Fruit fly (Drosophila melanogaster): ENCODE measurements around the gene Saf-B.

Gene Saf-B

dm6 chr3R:24771273-24772231 is 45.7 kb upstream of the Saf-B start, which contains the start of gene CG42331 (continued):
- no peak for TF ChIP-seq lola (GFP tag; optimal IDR thresholded peaks at IDR 0.05)
- 0 out of 2 replicates have a peak, but pooled peaks have one; percentile 31 for TF ChIP-seq H2.0 (GFP tag; IDR thresholded peaks at IDR 0.05)
- TF ChIP-seq Stat92E (GFP tag; optimal IDR thresholded peaks at IDR 0.05): no peak
- TF ChIP-seq CG12659 (GFP tag; optimal IDR thresholded peaks at IDR 0.05): peak; percentile 63
- no peak for TF ChIP-seq CG4404 (GFP tag; IDR thresholded peaks at IDR 0.05)
- TF ChIP-seq pho (GFP tag; optimal IDR thresholded peaks at IDR 0.05): peak; percentile 50
- TF ChIP-seq CG3065 (GFP tag; optimal IDR thresholded peaks at IDR 0.05): no peak
- no peak for TF ChIP-seq nom (GFP tag; optimal IDR thresholded peaks at IDR 0.05)
- peak; percentile 45; the same call in 2 of the 3 replicates for TF ChIP-seq ci (GFP tag; IDR thresholded peaks at IDR 0.05)
- peak; percentile 63; the same call in 2 of the 3 replicates for TF ChIP-seq ase (GFP tag; IDR thresholded peaks at IDR 0.05)
- 0 out of 3 replicates have a peak, but pooled peaks have one; percentile 20 for TF ChIP-seq Dbx (GFP tag; IDR thresholded peaks at IDR 0.05)
- TF ChIP-seq Fer1 (GFP tag; optimal IDR thresholded peaks at IDR 0.05): no peak
- no peak for TF ChIP-seq corto (GFP tag; optimal IDR thresholded peaks at IDR 0.05)
- peak; percentile 42; the same call in 1 of the 3 replicates for TF ChIP-seq H15 (GFP tag; IDR thresholded peaks at IDR 0.05)
- TF ChIP-seq dm (GFP tag; optimal IDR thresholded peaks at IDR 0.05): no peak
- TF ChIP-seq CG43689 (GFP tag; IDR thresholded peaks at IDR 0.05): no peak
- TF ChIP-seq CG2120 (GFP tag; optimal IDR thresholded peaks at IDR 0.05): peak; percentile 78
- peak in 1 of 2 experiments; percentile 42 for TF ChIP-seq bsh (GFP tag; optimal IDR thresholded peaks at IDR 0.05)
- peak; percentile 85 for TF ChIP-seq Med (GFP tag)
- peak; percentile 58 for TF ChIP-seq CG14050 (GFP tag; IDR thresholded peaks at IDR 0.05)
- TF ChIP-seq unc-4 (GFP tag; IDR thresholded peaks at IDR 0.05; ENCODE audit: partially characterized antibody): no peak
- TF ChIP-seq CG14965 (GFP tag; optimal IDR thresholded peaks at IDR 0.05; ENCODE audit: borderline replicate concordance): no peak
- peak; percentile 56 for TF ChIP-seq Hsf (GFP tag; optimal IDR thresholded peaks at IDR 0.05)
- no peak for TF ChIP-seq Lpt (GFP tag; optimal IDR thresholded peaks at IDR 0.05)
- no peak for TF ChIP-seq CG11560 (tag; IDR thresholded peaks at IDR 0.05)
- no peak for TF ChIP-seq Elba2 (GFP tag; optimal IDR thresholded peaks at IDR 0.05)
- no peak for TF ChIP-seq ro (GFP tag; IDR thresholded peaks at IDR 0.05)
- TF ChIP-seq Sry-β (GFP tag; optimal IDR thresholded peaks at IDR 0.05): no peak
- TF ChIP-seq CG2202 (tag; optimal IDR thresholded peaks at IDR 0.05): no peak
- peak; percentile 52 for TF ChIP-seq slp2 (GFP tag; optimal IDR thresholded peaks at IDR 0.05)
- no peak for TF ChIP-seq jigr1 (GFP tag; IDR thresholded peaks at IDR 0.05)
- TF ChIP-seq D (optimal IDR thresholded peaks at IDR 0.05): no peak
- TF ChIP-seq D (GFP tag; optimal IDR thresholded peaks at IDR 0.05): peak; percentile 35
- peak; percentile 7 for TF ChIP-seq CG8359 (GFP tag; optimal IDR thresholded peaks at IDR 0.05; ENCODE audit: borderline replicate concordance)
- peak; percentile 85 for TF ChIP-seq CG10543 (GFP tag; optimal IDR thresholded peaks at IDR 0.05)
- TF ChIP-seq CG15601 (tag; optimal IDR thresholded peaks at IDR 0.05): peak; percentile 31
- peak; percentile 57 for TF ChIP-seq CG17359 (tag; optimal IDR thresholded peaks at IDR 0.05)
- peak; percentile 31 for TF ChIP-seq Dad (GFP tag; optimal IDR thresholded peaks at IDR 0.05)
- peak; percentile 16 for TF ChIP-seq CG1602 (GFP tag; optimal IDR thresholded peaks at IDR 0.05)
- no peak for TF ChIP-seq Dip2 (GFP tag; IDR thresholded peaks at IDR 0.05)
- TF ChIP-seq mam (GFP tag; optimal IDR thresholded peaks at IDR 0.05): peak; percentile 48
- no peak for TF ChIP-seq pros (GFP tag; optimal IDR thresholded peaks at IDR 0.05)
- TF ChIP-seq otp (GFP tag; IDR thresholded peaks at IDR 0.05): no peak
- no peak for TF ChIP-seq YL-1 (GFP tag; optimal IDR thresholded peaks at IDR 0.05)
- TF ChIP-seq ind (GFP tag; optimal IDR thresholded peaks at IDR 0.05): peak; percentile 65
- no peak for TF ChIP-seq CG7987 (GFP tag; optimal IDR thresholded peaks at IDR 0.05)
- TF ChIP-seq BEAF-32 (GFP tag; optimal IDR thresholded peaks at IDR 0.05): no peak
- peak; percentile 48; the same call in 1 of the 2 replicates for TF ChIP-seq al (GFP tag; IDR thresholded peaks at IDR 0.05)

Measured in whole organism, embryonic.